Worm (Caenorhabditis elegans): ENCODE results near the gene pdk-1.

pdk-1 gene

ce11 chrX:1321044-1321443 is at the start of gene pdk-1:
Gene pdk-1 (plus strand): TSS chrX:1321344.
- TF ChIP-seq B0310.2 (tag; optimal IDR thresholded peaks at IDR 0.05): no peak
- no peak for TF ChIP-seq tbx-37 (GFP tag; conservative IDR thresholded peaks at IDR 0.05)
- TF ChIP-seq ama-1 (optimal IDR thresholded peaks at IDR 0.05): no peak
- TF ChIP-seq tbx-11 (GFP tag; IDR thresholded peaks at IDR 0.05): no peak
- TF ChIP-seq sea-1 (GFP tag; conservative IDR thresholded peaks at IDR 0.05): no peak

ce11 chrX:1272539-1272938 is 48.6 kb upstream of the pdk-1 start, which contains the start of gene C52B11.5:
Gene C52B11.5 (plus strand): TSS chrX:1272788.
- TF ChIP-seq pes-1 (GFP tag; IDR thresholded peaks at IDR 0.05) (no peak), hnd-1 (tag; optimal IDR thresholded peaks at IDR 0.05) (no peak), ama-1 (optimal IDR thresholded peaks at IDR 0.05) (no peak), tbx-37 (GFP tag; conservative IDR thresholded peaks at IDR 0.05) (no peak), hmg-4 (GFP tag; optimal IDR thresholded peaks at IDR 0.05) (no peak), ceh-13 (GFP tag; optimal IDR thresholded peaks at IDR 0.05) (no peak), aly-1 (tag; optimal IDR thresholded peaks at IDR 0.05) (no peak), scrt-1 (GFP tag; IDR thresholded peaks at IDR 0.05) (no peak), ets-7 (tag; optimal IDR thresholded peaks at IDR 0.05) (no peak), tbx-11 (GFP tag; IDR thresholded peaks at IDR 0.05) (no peak), ceh-36 (tag; optimal IDR thresholded peaks at IDR 0.05) (no peak)

ce11 chrX:1292894-1293293 is 28.2 kb upstream of the pdk-1 start:
- TF ChIP-seq aly-1 (tag; optimal IDR thresholded peaks at IDR 0.05): no peak
- TF ChIP-seq hmbx-1 (tag; optimal IDR thresholded peaks at IDR 0.05): no peak
- TF ChIP-seq hnd-1 (tag; optimal IDR thresholded peaks at IDR 0.05): no peak
- no peak for TF ChIP-seq ceh-13 (GFP tag; optimal IDR thresholded peaks at IDR 0.05)
- no peak for TF ChIP-seq tbx-11 (GFP tag; IDR thresholded peaks at IDR 0.05)

- TF ChIP-seq ama-1 (optimal IDR thresholded peaks at IDR 0.05): no peak
- no peak for TF ChIP-seq sea-1 (GFP tag; conservative IDR thresholded peaks at IDR 0.05)
- TF ChIP-seq tbx-11 (GFP tag; IDR thresholded peaks at IDR 0.05): no peak
- TF ChIP-seq hmbx-1 (tag; optimal IDR thresholded peaks at IDR 0.05): no peak
- TF ChIP-seq B0310.2 (tag; optimal IDR thresholded peaks at IDR 0.05): no peak
- no peak for TF ChIP-seq aly-1 (tag; optimal IDR thresholded peaks at IDR 0.05)
- no peak for TF ChIP-seq ets-7 (tag; optimal IDR thresholded peaks at IDR 0.05)
- no peak for TF ChIP-seq scrt-1 (GFP tag; IDR thresholded peaks at IDR 0.05)
- no peak for TF ChIP-seq ceh-13 (GFP tag; optimal IDR thresholded peaks at IDR 0.05)
- no peak for TF ChIP-seq ceh-36 (tag; optimal IDR thresholded peaks at IDR 0.05)
- no peak for TF ChIP-seq tra-4 (tag; optimal IDR thresholded peaks at IDR 0.05)
Observed at ce11 chrX:1293471-1293870, 27.7 kb upstream of the pdk-1 start.

- no peak for TF ChIP-seq flt-1 (GFP tag; IDR thresholded peaks at IDR 0.05)
- TF ChIP-seq ceh-13 (GFP tag; optimal IDR thresholded peaks at IDR 0.05): no peak
- no peak for TF ChIP-seq pes-1 (GFP tag; IDR thresholded peaks at IDR 0.05)
- no peak for TF ChIP-seq tra-4 (tag; optimal IDR thresholded peaks at IDR 0.05)
- TF ChIP-seq hmbx-1 (tag; optimal IDR thresholded peaks at IDR 0.05): no peak
- no peak for TF ChIP-seq tbx-11 (GFP tag; IDR thresholded peaks at IDR 0.05)
- TF ChIP-seq scrt-1 (GFP tag; IDR thresholded peaks at IDR 0.05): no peak
- no peak for TF ChIP-seq hnd-1 (tag; optimal IDR thresholded peaks at IDR 0.05)
- no peak for TF ChIP-seq ceh-36 (tag; optimal IDR thresholded peaks at IDR 0.05)
- TF ChIP-seq ama-1 (optimal IDR thresholded peaks at IDR 0.05): no peak
- TF ChIP-seq hmg-4 (GFP tag; optimal IDR thresholded peaks at IDR 0.05): no peak
- TF ChIP-seq ets-7 (tag; optimal IDR thresholded peaks at IDR 0.05): no peak
- no peak for TF ChIP-seq B0310.2 (tag; optimal IDR thresholded peaks at IDR 0.05)
- TF ChIP-seq aly-1 (tag; optimal IDR thresholded peaks at IDR 0.05): no peak
- no peak for TF ChIP-seq F13C5.2 (tag; optimal IDR thresholded peaks at IDR 0.05)
- no peak for TF ChIP-seq sea-1 (GFP tag; conservative IDR thresholded peaks at IDR 0.05)
Observed at ce11 chrX:1294607-1295303, 26.4 kb upstream of the pdk-1 start, which contains the start of gene dop-4. Gene dop-4 (plus strand): TSS chrX:1295253.

- TF ChIP-seq tra-4 (tag; optimal IDR thresholded peaks at IDR 0.05) (no peak), hmbx-1 (tag; optimal IDR thresholded peaks at IDR 0.05) (no peak), sea-1 (GFP tag; conservative IDR thresholded peaks at IDR 0.05) (no peak), ceh-36 (tag; optimal IDR thresholded peaks at IDR 0.05) (no peak), pes-1 (GFP tag; IDR thresholded peaks at IDR 0.05) (no peak), scrt-1 (GFP tag; IDR thresholded peaks at IDR 0.05) (no peak), tbx-37 (GFP tag; conservative IDR thresholded peaks at IDR 0.05) (no peak), hmg-4 (GFP tag; optimal IDR thresholded peaks at IDR 0.05) (no peak), ceh-13 (GFP tag; optimal IDR thresholded peaks at IDR 0.05) (no peak), tbx-11 (GFP tag; IDR thresholded peaks at IDR 0.05) (no peak), aly-1 (tag; optimal IDR thresholded peaks at IDR 0.05) (no peak), ama-1 (optimal IDR thresholded peaks at IDR 0.05) (no peak), F13C5.2 (tag; optimal IDR thresholded peaks at IDR 0.05) (no peak), hnd-1 (tag; optimal IDR thresholded peaks at IDR 0.05) (no peak), ets-7 (tag; optimal IDR thresholded peaks at IDR 0.05) (no peak)
Observed at ce11 chrX:1295713-1296112, 25.4 kb upstream of the pdk-1 start.

ce11 chrX:1299849-1300248 is 21.3 kb upstream of the pdk-1 start, which contains the start of gene inso-1:
Gene inso-1 (plus strand): TSS chrX:1300149.
- TF ChIP-seq tra-4 (tag; optimal IDR thresholded peaks at IDR 0.05) (no peak), ceh-13 (GFP tag; optimal IDR thresholded peaks at IDR 0.05) (no peak), B0310.2 (tag; optimal IDR thresholded peaks at IDR 0.05) (no peak), hnd-1 (tag; optimal IDR thresholded peaks at IDR 0.05) (no peak), ama-1 (optimal IDR thresholded peaks at IDR 0.05) (no peak), pes-1 (GFP tag; IDR thresholded peaks at IDR 0.05) (no peak), scrt-1 (GFP tag; IDR thresholded peaks at IDR 0.05) (no peak), tbx-37 (GFP tag; conservative IDR thresholded peaks at IDR 0.05) (no peak), hmbx-1 (tag; optimal IDR thresholded peaks at IDR 0.05) (no peak), hmg-4 (GFP tag; optimal IDR thresholded peaks at IDR 0.05) (no peak)

- TF ChIP-seq ets-7 (tag; optimal IDR thresholded peaks at IDR 0.05) (peak; percentile 3), hmg-4 (GFP tag; optimal IDR thresholded peaks at IDR 0.05) (peak; percentile 90), F13C5.2 (tag; optimal IDR thresholded peaks at IDR 0.05) (peak; percentile 77), tra-4 (tag; optimal IDR thresholded peaks at IDR 0.05) (no peak), flt-1 (GFP tag; IDR thresholded peaks at IDR 0.05) (peak; percentile 43; the same call in 1 of the 2 replicates), scrt-1 (GFP tag; IDR thresholded peaks at IDR 0.05) (0 out of 2 replicates have a peak, but pooled peaks have one; percentile 48), ceh-36 (tag; optimal IDR thresholded peaks at IDR 0.05) (no peak), sea-1 (GFP tag; conservative IDR thresholded peaks at IDR 0.05) (no peak), ama-1 (optimal IDR thresholded peaks at IDR 0.05) (no peak), ceh-13 (GFP tag; optimal IDR thresholded peaks at IDR 0.05) (no peak), tbx-37 (GFP tag; conservative IDR thresholded peaks at IDR 0.05) (peak; percentile 46), pes-1 (GFP tag; IDR thresholded peaks at IDR 0.05) (no peak; the same call in 1 of the 2 replicates), aly-1 (tag; optimal IDR thresholded peaks at IDR 0.05) (peak; percentile 68), B0310.2 (tag; optimal IDR thresholded peaks at IDR 0.05) (no peak), hmbx-1 (tag; optimal IDR thresholded peaks at IDR 0.05) (no peak), tbx-11 (GFP tag; IDR thresholded peaks at IDR 0.05) (no peak), hnd-1 (tag; optimal IDR thresholded peaks at IDR 0.05) (no peak)
Observed at ce11 chrX:1302267-1302666, 18.9 kb upstream of the pdk-1 start.

Measured in whole organism, early embryonic.